Fruit fly (Drosophila melanogaster) whole organism, embryonic: Measurements from ENCODE around the gene NimC3.

Experiments used
- ATbp ChIP-seq: fragments of 200-800 bp; sonication (Bioruptor generic); optimal IDR thresholded peaks from 2 replicates; lab custom pipeline; 2017; ENCODE audit warnings: missing biosample characterization, mild to moderate bottlenecking, missing genetic modification characterization, missing genetic modification reagents
- Abd-B ChIP-seq: fragments of 200-800 bp; sonication (Bioruptor generic); optimal IDR thresholded peaks from 2 replicates; lab custom pipeline; 2018; ENCODE audit warnings: missing biosample characterization, mild to moderate bottlenecking, missing genetic modification characterization, moderate library complexity
- Atf6 ChIP-seq: fragments of 200-800 bp; sonication (Bioruptor generic); IDR thresholded peaks from 2 replicates; pipeline ENCODE4 v1.3.6; 2022; ENCODE audit warnings: missing biosample characterization, missing genetic modification characterization
- Blimp-1 ChIP-seq: fragments of 200-800 bp; sonication (Bioruptor generic); optimal IDR thresholded peaks from 3 replicates; lab custom pipeline; 2018; ENCODE audit warnings: missing biosample characterization, missing genetic modification characterization, mild to moderate bottlenecking, moderate library complexity, missing genetic modification reagents
- CG1024 ChIP-seq: fragments of 200-800 bp; sonication (Bioruptor generic); IDR thresholded peaks from 2 replicates; pipeline ENCODE4 v1.3.6; 2022; ENCODE audit warnings: missing biosample characterization, missing genetic modification characterization
- CG10274 ChIP-seq: fragments of 200-800 bp; sonication (Bioruptor generic); optimal IDR thresholded peaks from 3 replicates; lab custom pipeline; 2017; ENCODE audit warnings: missing biosample characterization, mild to moderate bottlenecking, missing genetic modification characterization
- CG10654 ChIP-seq: fragments of 200-800 bp; sonication (Bioruptor generic); optimal IDR thresholded peaks from 2 replicates; lab custom pipeline; 2016; ENCODE audit warnings: missing biosample characterization, missing genetic modification characterization
- CG11504 ChIP-seq: fragments of 200-800 bp; sonication (Bioruptor generic); optimal IDR thresholded peaks from 3 replicates; lab custom pipeline; 2019; ENCODE audit warnings: missing biosample characterization, mild to moderate bottlenecking, missing genetic modification characterization, moderate library complexity
- CG12071 ChIP-seq: fragments of 200-800 bp; sonication (Bioruptor generic); optimal IDR thresholded peaks from 3 replicates; lab custom pipeline; 2018; ENCODE audit warnings: missing biosample characterization, mild to moderate bottlenecking, missing genetic modification characterization
- CG17612 ChIP-seq: fragments of 200-800 bp; sonication (Bioruptor generic); IDR thresholded peaks from 2 replicates; pipeline ENCODE4 v1.3.6; 2022; ENCODE audit warnings: missing biosample characterization, missing genetic modification characterization
- CG2199 ChIP-seq: fragments of 200-800 bp; sonication (Bioruptor generic); IDR thresholded peaks from 3 replicates; pipeline ENCODE4 v1.3.6; 2022; ENCODE audit warnings: missing biosample characterization, missing genetic modification characterization
- CG32532 ChIP-seq: fragments of 200-800 bp; sonication (Bioruptor generic); IDR thresholded peaks from 2 replicates; pipeline ENCODE4 v1.3.6; 2022; ENCODE audit warnings: missing biosample characterization, missing genetic modification characterization
- CG32767 ChIP-seq: fragments of 200-800 bp; sonication (Bioruptor generic); IDR thresholded peaks from 2 replicates; pipeline ENCODE4 v1.3.6; 2022; ENCODE audit warnings: missing biosample characterization, missing genetic modification characterization
- CG4282 ChIP-seq: fragments of 200-800 bp; sonication (Bioruptor generic); optimal IDR thresholded peaks from 2 replicates; lab custom pipeline; 2016; ENCODE audit warnings: missing biosample characterization, missing genetic modification characterization
- CG43689 ChIP-seq: fragments of 200-800 bp; sonication (Bioruptor generic); IDR thresholded peaks from 2 replicates; pipeline ENCODE4 v1.3.6; 2022; ENCODE audit warnings: missing biosample characterization, missing genetic modification characterization
- CG4854 ChIP-seq: fragments of 200-800 bp; sonication (Bioruptor generic); optimal IDR thresholded peaks from 2 replicates; lab custom pipeline; 2016; ENCODE audit warnings: missing biosample characterization, missing genetic modification characterization, inconsistent platforms
- CG5245 ChIP-seq: fragments of 200-800 bp; sonication (Bioruptor generic); optimal IDR thresholded peaks from 3 replicates; lab custom pipeline; 2016; ENCODE audit warnings: missing biosample characterization, missing genetic modification characterization
- CG9215 ChIP-seq: fragments of 200-800 bp; sonication (Bioruptor generic); IDR thresholded peaks from 2 replicates; pipeline ENCODE4 v1.3.6; 2022; ENCODE audit warnings: missing biosample characterization, missing genetic modification characterization
- D ChIP-seq, 2 experiments: fragments of 200-800 bp in 1 of 2; fragments of >200 bp in 1 of 2; sonication (Bioruptor generic) in 1 of 2; optimal IDR thresholded peaks; 2 replicates in 1 of 2; 3 replicates in 1 of 2; lab custom pipeline; 2017; ENCODE audit warnings: mild to moderate bottlenecking in 1 of 2, missing biosample characterization in 1 of 2, missing genetic modification characterization in 1 of 2, missing genetic modification reagents in 1 of 2
- Dll ChIP-seq: fragments of 200-800 bp; sonication (Bioruptor generic); IDR thresholded peaks from 4 replicates; pipeline ENCODE4 v1.3.6; 2022; ENCODE audit warnings: missing biosample characterization, missing genetic modification characterization; ENCODE audit not compliant: partially characterized antibody
- Drgx ChIP-seq: fragments of 200-800 bp; sonication (Bioruptor generic); IDR thresholded peaks from 2 replicates; pipeline ENCODE4 v1.3.6; 2022; ENCODE audit warnings: missing biosample characterization, missing genetic modification characterization
- Ets65A ChIP-seq: fragments of 200-800 bp; sonication (Bioruptor generic); peaks from one replicate; lab custom pipeline; 2016; ENCODE audit warnings: missing biosample characterization, missing genetic modification characterization
- HmgD ChIP-seq: fragments of 200-800 bp; sonication (Bioruptor generic); optimal IDR thresholded peaks from 3 replicates; lab custom pipeline; 2016; ENCODE audit warnings: missing biosample characterization, missing genetic modification characterization
- Jarid2 ChIP-seq: fragments of 200-800 bp; sonication (Bioruptor generic); optimal IDR thresholded peaks from 3 replicates; lab custom pipeline; 2017; ENCODE audit warnings: mild to moderate bottlenecking, missing biosample characterization, missing genetic modification reagents, missing genetic modification characterization
- Sox100B ChIP-seq: fragments of 200-800 bp; sonication (Bioruptor generic); optimal IDR thresholded peaks from 3 replicates; lab custom pipeline; 2018; ENCODE audit warnings: missing biosample characterization, mild to moderate bottlenecking, missing genetic modification characterization
- Sry-β ChIP-seq: fragments of 200-800 bp; sonication (Bioruptor generic); optimal IDR thresholded peaks from 2 replicates; lab custom pipeline; 2018; ENCODE audit warnings: missing biosample characterization, mild to moderate bottlenecking, missing genetic modification characterization, moderate library complexity
- TFAM ChIP-seq: fragments of 200-800 bp; sonication (Bioruptor generic); optimal IDR thresholded peaks from 2 replicates; lab custom pipeline; 2017; ENCODE audit warnings: missing biosample characterization, missing genetic modification characterization, inconsistent platforms
- Trl ChIP-seq, 3 experiments: fragments of >200 bp in 2 of 3; fragments of 200-800 bp in 1 of 3; sonication (Bioruptor generic) in 1 of 3; optimal IDR thresholded peaks; 2 replicates in 1 of 3; 3 replicates in 2 of 3; lab custom pipeline; 2016 to 2017; ENCODE audit warnings: missing biosample characterization in 1 of 3, missing genetic modification characterization in 1 of 3
- Xrp1 ChIP-seq: fragments of 200-800 bp; sonication (Bioruptor generic); IDR thresholded peaks from 2 replicates; pipeline ENCODE4 v1.3.6; 2022; ENCODE audit warnings: missing biosample characterization, missing genetic modification characterization
- ac ChIP-seq: fragments of 200-800 bp; sonication (Bioruptor generic); optimal IDR thresholded peaks from 3 replicates; lab custom pipeline; 2017; ENCODE audit warnings: missing biosample characterization, mild to moderate bottlenecking, missing genetic modification characterization
- btn ChIP-seq: fragments of 200-800 bp; sonication (Bioruptor generic); optimal IDR thresholded peaks from 2 replicates; lab custom pipeline; 2016; ENCODE audit warnings: missing biosample characterization, missing genetic modification characterization
- cato ChIP-seq: fragments of 200-800 bp; sonication (Bioruptor generic); optimal IDR thresholded peaks from 2 replicates; lab custom pipeline; 2016; ENCODE audit warnings: missing biosample characterization, missing genetic modification characterization, borderline replicate concordance
- chinmo ChIP-seq: fragments of 200-800 bp; sonication (Bioruptor generic); IDR thresholded peaks from 4 replicates; pipeline ENCODE4 v1.3.6; 2022; ENCODE audit warnings: missing biosample characterization, missing genetic modification characterization; ENCODE audit not compliant: partially characterized antibody
- crp ChIP-seq, 2 experiments: fragments of 200-800 bp; sonication (Bioruptor generic); optimal IDR thresholded peaks; 2 replicates in 1 of 2; 3 replicates in 1 of 2; lab custom pipeline; 2017; ENCODE audit warnings: missing biosample characterization in 2 of 2, missing genetic modification characterization in 2 of 2, mild to moderate bottlenecking in 1 of 2, moderate library complexity in 1 of 2
- dmrt11E ChIP-seq: fragments of 200-800 bp; sonication (Bioruptor generic); optimal IDR thresholded peaks from 3 replicates; lab custom pipeline; 2018; ENCODE audit warnings: missing biosample characterization, mild to moderate bottlenecking, missing genetic modification characterization, moderate library complexity
- hbn ChIP-seq: fragments of 200-800 bp; sonication (Bioruptor generic); IDR thresholded peaks from 2 replicates; pipeline ENCODE4 v1.3.6; 2022; ENCODE audit warnings: missing biosample characterization, missing genetic modification characterization; ENCODE audit not compliant: partially characterized antibody
- ken ChIP-seq: fragments of 200-800 bp; sonication (Bioruptor generic); IDR thresholded peaks from 3 replicates; pipeline ENCODE4 v1.3.6; 2022; ENCODE audit warnings: missing biosample characterization, missing genetic modification characterization
- mirr ChIP-seq: fragments of 200-800 bp; sonication (Bioruptor generic); optimal IDR thresholded peaks from 3 replicates; lab custom pipeline; 2018; ENCODE audit warnings: missing biosample characterization, mild to moderate bottlenecking, missing genetic modification characterization
- oc ChIP-seq: fragments of 200-800 bp; sonication (Bioruptor generic); optimal IDR thresholded peaks from 2 replicates; lab custom pipeline; 2018; ENCODE audit warnings: missing biosample characterization, mild to moderate bottlenecking, missing genetic modification characterization, moderate library complexity
- scrt ChIP-seq: fragments of 200-800 bp; sonication (Bioruptor generic); optimal IDR thresholded peaks from 2 replicates; lab custom pipeline; 2018; ENCODE audit warnings: missing biosample characterization, mild to moderate bottlenecking, missing genetic modification characterization, moderate library complexity
- stc ChIP-seq: fragments of 200-800 bp; sonication (Bioruptor generic); IDR thresholded peaks from 2 replicates; pipeline ENCODE4 v1.3.6; 2022; ENCODE audit warnings: missing biosample characterization, missing genetic modification characterization
- toy ChIP-seq: fragments of 200-800 bp; sonication (Bioruptor generic); IDR thresholded peaks from 2 replicates; pipeline ENCODE4 v1.3.6; 2022; ENCODE audit warnings: missing biosample characterization, missing genetic modification characterization
- wdn ChIP-seq: fragments of 200-800 bp; sonication (Bioruptor generic); IDR thresholded peaks from 2 replicates; pipeline ENCODE4 v1.3.6; 2022; ENCODE audit warnings: missing biosample characterization, missing genetic modification characterization
- z ChIP-seq: fragments of 200-800 bp; sonication (Bioruptor generic); IDR thresholded peaks from 3 replicates; pipeline ENCODE4 v1.3.6; 2022; ENCODE audit warnings: missing biosample characterization, missing genetic modification characterization

NimC3 gene

DNA sequence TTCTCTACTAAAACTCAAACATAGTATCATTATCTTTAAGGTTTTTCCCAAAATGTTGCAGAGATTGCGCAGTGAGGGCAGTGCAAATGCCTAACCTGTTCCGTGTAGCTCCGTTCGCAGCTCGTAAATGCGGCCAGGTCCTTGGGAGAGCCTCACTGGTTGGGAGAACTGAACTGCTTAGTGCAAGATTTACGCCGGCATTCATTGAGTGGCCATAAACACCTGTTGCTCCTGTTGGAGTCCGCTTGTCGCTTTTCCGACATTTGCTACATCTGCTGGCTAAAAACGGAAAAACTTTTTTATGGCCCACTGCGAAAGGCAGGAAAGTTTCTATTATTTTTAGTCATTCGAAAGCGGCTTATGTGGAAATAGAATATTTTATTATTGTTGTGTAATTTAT, 18.1 kb downstream of the NimC3 start:
- TF ChIP-seq scrt (GFP tag; lab: Kevin White, UChicago) = peak; percentile 53
- peak; percentile 77 for TF ChIP-seq CG11504 (tag; lab: Kevin White, UChicago)
- TF ChIP-seq stc (GFP tag; lab: Robert Waterston, UW) = no peak
- 0 out of 4 replicates have a peak, but pooled peaks have one; percentile 13 for TF ChIP-seq chinmo (GFP tag; lab: Robert Waterston, UW)

DNA sequence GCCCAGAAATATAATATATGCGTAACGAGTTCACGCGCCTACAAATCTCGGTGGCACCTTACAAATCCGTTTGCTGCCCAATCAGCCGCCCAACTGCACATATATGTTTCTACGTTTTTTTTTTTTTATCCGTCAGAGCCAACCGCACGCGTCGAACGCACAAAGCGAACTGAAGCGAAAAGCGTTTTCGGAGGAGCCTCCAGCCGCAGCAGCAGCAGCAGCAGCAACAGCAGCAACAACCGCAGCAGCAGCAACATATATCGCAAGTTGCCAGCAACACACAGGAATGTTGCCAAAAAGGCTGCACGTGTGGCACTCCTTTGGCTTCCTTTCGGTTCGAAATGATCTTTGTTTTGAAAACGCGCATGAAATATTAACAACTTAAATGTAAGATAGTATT, 18.9 kb downstream of the NimC3 start, which contains the start of gene rk:
rk (minus strand) TSS at position 171 of the 400 bp plus-strand sequence.
- no peak for TF ChIP-seq D (optimal IDR thresholded peaks at IDR 0.05; lab: Kevin White, UChicago)
- no peak for TF ChIP-seq D (GFP tag; optimal IDR thresholded peaks at IDR 0.05; lab: Kevin White, UChicago)
- no peak for TF ChIP-seq CG32767 (GFP tag; lab: Robert Waterston, UW)
- TF ChIP-seq CG11504 (tag; lab: Kevin White, UChicago) = peak; percentile 95
- peak; percentile 10; the same call in 1 of the 2 replicates for TF ChIP-seq CG9215 (GFP tag; lab: Robert Waterston, UW)
- TF ChIP-seq CG43689 (GFP tag; lab: Robert Waterston, UW) = no peak
- TF ChIP-seq ac (GFP tag; lab: Kevin White, UChicago) = no peak
- TF ChIP-seq TFAM = no peak
- no peak for TF ChIP-seq CG4282 (GFP tag; lab: Kevin White, UChicago)
- TF ChIP-seq CG17612 = no peak

DNA sequence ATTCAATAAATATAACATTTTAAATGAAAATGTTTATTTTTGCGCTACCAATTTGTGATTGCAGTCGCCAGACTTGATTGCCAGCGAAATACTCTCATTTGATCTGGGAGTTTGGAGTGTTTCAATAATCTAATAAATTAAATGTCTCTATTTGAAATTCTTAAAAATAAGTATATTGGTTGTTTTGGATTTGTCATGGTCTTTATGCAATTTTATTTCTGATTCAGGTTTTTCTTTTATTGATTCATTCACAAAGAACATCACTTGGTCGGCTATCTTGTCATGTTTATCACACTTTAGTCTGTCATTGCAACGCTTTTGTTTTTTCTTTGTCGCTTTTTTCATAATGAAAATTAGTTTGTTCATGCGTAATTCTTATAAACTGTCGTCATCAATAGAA, 21.1 kb downstream of the NimC3 start:
- TF ChIP-seq Atf6 (GFP tag; lab: Robert Waterston, UW) = no peak
- TF ChIP-seq Ets65A (GFP tag; lab: Kevin White, UChicago) = peak; percentile 92
- TF ChIP-seq hbn (GFP tag; lab: Robert Waterston, UW) = no peak
- TF ChIP-seq CG10274 (GFP tag; lab: Kevin White, UChicago) = no peak
- TF ChIP-seq wdn (GFP tag; lab: Robert Waterston, UW) = no peak
- TF ChIP-seq HmgD (GFP tag; lab: Kevin White, UChicago) = no peak
- TF ChIP-seq Drgx = peak; percentile 68; the same call in 1 of the 2 replicates

DNA sequence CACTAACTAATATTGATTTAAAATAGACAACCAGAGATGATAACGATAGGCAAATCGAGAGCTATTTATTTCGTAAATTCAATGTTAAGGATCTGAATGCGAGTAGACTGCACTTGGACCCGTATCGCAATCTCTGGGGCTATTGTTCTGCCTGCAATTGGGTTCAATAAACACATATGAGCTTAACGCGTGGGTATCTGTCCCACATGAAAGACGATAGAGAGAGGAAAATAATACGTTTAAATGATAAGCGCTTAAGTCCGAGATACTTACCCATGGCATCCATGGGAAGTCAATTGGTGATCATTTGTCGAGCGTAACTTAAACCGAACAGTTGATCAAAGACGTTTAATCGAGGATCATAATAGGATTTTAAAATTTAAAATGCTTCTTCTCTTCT, 40.2 kb downstream of the NimC3 start, which contains the start of gene NimC2:
NimC2 (plus strand) TSS at position 301 of the 400 bp plus-strand sequence.
- no peak for TF ChIP-seq Sry-β (GFP tag; lab: Kevin White, UChicago)
- TF ChIP-seq CG1024 = no peak
- no peak for TF ChIP-seq CG5245
- no peak for TF ChIP-seq dmrt11E
- TF ChIP-seq CG10654 = no peak
- TF ChIP-seq Sox100B (GFP tag; lab: Kevin White, UChicago) = no peak
- TF ChIP-seq Abd-B (GFP tag; lab: Kevin White, UChicago) = no peak
- TF ChIP-seq ATbp = no peak
- no peak for TF ChIP-seq btn
- no peak for TF ChIP-seq CG12071
- no peak for TF ChIP-seq Dll (GFP tag; lab: Robert Waterston, UW)
- no peak for TF ChIP-seq cato (GFP tag; lab: Kevin White, UChicago)
- no peak for TF ChIP-seq Xrp1
- no peak for TF ChIP-seq oc (tag; lab: Kevin White, UChicago)
- TF ChIP-seq crp (GFP tag; optimal IDR thresholded peaks at IDR 0.05; lab: Kevin White, UChicago) = no peak

DNA sequence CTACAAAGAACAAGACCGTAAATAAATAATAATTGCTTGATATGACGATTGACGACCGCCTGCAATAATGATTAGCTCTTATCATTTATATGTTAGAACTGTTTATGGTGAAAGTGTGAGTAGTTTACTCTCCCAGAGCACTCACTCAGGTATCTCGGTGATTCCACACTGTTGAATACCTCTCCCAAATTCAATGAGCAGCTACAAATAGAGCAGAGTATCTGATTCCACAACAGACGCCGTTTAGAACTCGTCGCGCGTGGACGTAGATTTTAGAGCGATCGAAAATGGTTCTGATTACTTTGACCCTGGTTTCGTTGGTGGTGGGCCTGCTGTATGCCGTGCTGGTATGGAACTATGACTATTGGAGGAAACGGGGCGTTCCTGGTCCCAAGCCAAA, 42.9 kb downstream of the NimC3 start, which contains the start of gene Cyp28a5:
Cyp28a5 (plus strand) TSS at position 230 of the 400 bp plus-strand sequence.
- peak; percentile 66 for TF ChIP-seq Jarid2 (GFP tag; lab: Kevin White, UChicago)
- 0 out of 3 replicates have a peak, but pooled peaks have one; percentile 46 for TF ChIP-seq CG2199 (GFP tag; lab: Robert Waterston, UW)
- peak; percentile 12 for TF ChIP-seq mirr (GFP tag; lab: Kevin White, UChicago)
- TF ChIP-seq Blimp-1 = peak; percentile 13
- TF ChIP-seq ken (GFP tag; lab: Robert Waterston, UW) = 0 out of 3 replicates have a peak, but pooled peaks have one; percentile 24
- no peak for TF ChIP-seq CG4854 (GFP tag; lab: Kevin White, UChicago)
- TF ChIP-seq chinmo (GFP tag; lab: Robert Waterston, UW) = peak; percentile 80; the same call in 1 of the 4 replicates
- TF ChIP-seq toy (GFP tag; lab: Robert Waterston, UW) = no peak
- TF ChIP-seq z (GFP tag; lab: Robert Waterston, UW) = no peak
- TF ChIP-seq CG32532 = peak; percentile 29; the same call in 1 of the 2 replicates
- peak; percentile 31 to 40 for TF ChIP-seq Trl (optimal IDR thresholded peaks at IDR 0.05; lab: Kevin White, UChicago)
- no peak for TF ChIP-seq Trl (GFP tag; optimal IDR thresholded peaks at IDR 0.05; lab: Kevin White, UChicago)
